Fruit fly (Drosophila melanogaster): ENCODE measurements around the gene Cpr65Ax2.

DNA sequence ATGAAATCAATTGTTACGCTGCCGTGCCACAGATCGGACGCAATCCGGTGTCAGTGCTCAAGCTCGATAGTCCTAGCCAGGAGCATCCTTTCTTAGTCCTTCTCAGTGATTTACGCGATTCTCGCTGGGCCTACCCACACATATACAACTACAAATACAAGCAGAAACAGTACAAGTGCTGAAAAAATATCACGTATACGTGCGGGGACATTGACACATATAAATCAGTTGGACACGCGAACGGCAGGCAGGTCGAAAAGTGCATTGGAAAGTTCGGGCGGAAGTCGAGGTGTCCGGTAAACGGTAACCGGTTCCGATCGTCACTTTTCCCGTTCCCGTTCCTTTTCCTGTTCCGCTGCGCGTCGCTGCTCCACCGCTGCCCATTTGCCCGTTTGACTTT lies 39.2 kb downstream of the Cpr65Ax2 start:
- no peak for TF ChIP-seq CG8478 (optimal IDR thresholded peaks at IDR 0.05)
- no peak for TF ChIP-seq CTCF (optimal IDR thresholded peaks at IDR 0.05)

All from S2 (cell line).